Fruit fly (Drosophila melanogaster): ENCODE data around the gene ATPsynB.

dm6 chr3L:9712066-9712789 is 17.6 kb upstream of the ATPsynB start:
- TF ChIP-seq CG14655 (GFP tag; optimal IDR thresholded peaks at IDR 0.05), result no peak
- no peak for TF ChIP-seq EcR (GFP tag; optimal IDR thresholded peaks at IDR 0.05)
- TF ChIP-seq Snoo (tag; optimal IDR thresholded peaks at IDR 0.05), result no peak
